Worm (Caenorhabditis elegans): Measurements from ENCODE around the gene sdc-3.

ce11 chrV:15004800-15005199 lies 43.2 kb downstream of the sdc-3 start, which contains the start of gene hrde-2:
- TF ChIP-seq lin-35 (GFP tag; optimal IDR thresholded peaks at IDR 0.05) (no peak), sptf-2 (GFP tag; optimal IDR thresholded peaks at IDR 0.05) (no peak), xnd-1 (tag; optimal IDR thresholded peaks at IDR 0.05) (no peak)
